Fruit fly (Drosophila melanogaster) whole organism, embryonic: ENCODE results near the gene CG5262.

Experiments used
- CG12155 ChIP-seq: fragments of 200-800 bp; sonication (Bioruptor generic); optimal IDR thresholded peaks from 3 replicates; lab custom pipeline; 2016; ENCODE audit warnings: missing biosample characterization, missing genetic modification characterization
- CG13123 ChIP-seq: fragments of 200-800 bp; sonication (Bioruptor generic); optimal IDR thresholded peaks from 2 replicates; lab custom pipeline; 2016; ENCODE audit warnings: missing biosample characterization, missing genetic modification characterization
- CG15696 ChIP-seq: fragments of 200-800 bp; sonication (Bioruptor generic); optimal IDR thresholded peaks from 2 replicates; lab custom pipeline; 2019; ENCODE audit warnings: missing biosample characterization, mild to moderate bottlenecking, missing genetic modification characterization, moderate library complexity
- CG16813 ChIP-seq: fragments of 200-800 bp; sonication (Bioruptor generic); IDR thresholded peaks from 3 replicates; pipeline ENCODE4 v1.3.6; 2022; ENCODE audit warnings: missing biosample characterization, missing genetic modification characterization; ENCODE audit not compliant: partially characterized antibody
- CG16815 ChIP-seq: fragments of 200-800 bp; sonication (Bioruptor generic); optimal IDR thresholded peaks from 3 replicates; lab custom pipeline; 2017; ENCODE audit warnings: missing biosample characterization, mild to moderate bottlenecking, missing genetic modification characterization
- CG17328 ChIP-seq: fragments of 200-800 bp; sonication (Bioruptor generic); IDR thresholded peaks from 2 replicates; pipeline ENCODE4 v1.3.6; 2022; ENCODE audit warnings: missing biosample characterization, missing genetic modification characterization
- CG17829 ChIP-seq: fragments of 200-800 bp; optimal IDR thresholded peaks from 2 replicates; lab custom pipeline; 2019; ENCODE audit warnings: missing biosample characterization, mild to moderate bottlenecking, missing genetic modification characterization, moderate library complexity
- CG2116 ChIP-seq: fragments of 200-800 bp; sonication (Bioruptor generic); optimal IDR thresholded peaks from 3 replicates; lab custom pipeline; 2018; ENCODE audit warnings: missing biosample characterization, mild to moderate bottlenecking, missing genetic modification characterization
- CG31441 ChIP-seq: fragments of 200-800 bp; sonication (Bioruptor generic); IDR thresholded peaks from 2 replicates; pipeline ENCODE4 v1.3.6; 2022; ENCODE audit warnings: missing biosample characterization, missing genetic modification characterization
- CG33213 ChIP-seq: fragments of 200-800 bp; sonication (Bioruptor generic); optimal IDR thresholded peaks from 3 replicates; lab custom pipeline; 2016; ENCODE audit warnings: missing biosample characterization, missing genetic modification characterization
- CG34422 ChIP-seq: fragments of 200-800 bp; sonication (Bioruptor generic); IDR thresholded peaks from 3 replicates; pipeline ENCODE4 v1.3.6; 2022; ENCODE audit warnings: missing biosample characterization, missing genetic modification characterization
- CG3726 ChIP-seq: fragments of 200-800 bp; sonication (Bioruptor generic); IDR thresholded peaks from 3 replicates; pipeline ENCODE4, ENCODE4 v1.3.6; 2022; ENCODE audit warnings: missing biosample characterization, missing genetic modification characterization
- CG4328 ChIP-seq: fragments of 200-800 bp; sonication (Bioruptor generic); optimal IDR thresholded peaks from 3 replicates; lab custom pipeline; 2017; ENCODE audit warnings: missing biosample characterization, missing genetic modification reagents, missing genetic modification characterization
- CG4424 ChIP-seq: fragments of 200-800 bp; sonication (Bioruptor generic); optimal IDR thresholded peaks from 3 replicates; lab custom pipeline; 2016; ENCODE audit warnings: missing biosample characterization, missing genetic modification characterization
- CG6654 ChIP-seq: fragments of 200-800 bp; sonication (Bioruptor generic); optimal IDR thresholded peaks from 2 replicates; lab custom pipeline; 2017; ENCODE audit warnings: missing biosample characterization, mild to moderate bottlenecking, missing genetic modification characterization
- CG6689 ChIP-seq: fragments of 200-800 bp; sonication (Bioruptor generic); IDR thresholded peaks from 2 replicates; pipeline ENCODE4 v1.3.6; 2022; ENCODE audit warnings: missing biosample characterization, missing genetic modification characterization
- CG7271 ChIP-seq: fragments of 200-800 bp; sonication (Bioruptor generic); optimal IDR thresholded peaks from 2 replicates; lab custom pipeline; 2018; ENCODE audit warnings: missing biosample characterization, mild to moderate bottlenecking, missing genetic modification characterization, moderate library complexity
- CG7839 ChIP-seq: fragments of 200-800 bp; sonication (Bioruptor generic); optimal IDR thresholded peaks from 3 replicates; lab custom pipeline; 2018; ENCODE audit warnings: missing biosample characterization, mild to moderate bottlenecking, missing genetic modification characterization, moderate library complexity
- CG8290 ChIP-seq, 3 experiments: fragments of 200-800 bp; sonication (Bioruptor generic); optimal IDR thresholded peaks; 2 replicates each; lab custom pipeline; 2016 to 2019; ENCODE audit warnings: missing biosample characterization in 3 of 3, missing genetic modification characterization in 3 of 3, mild to moderate bottlenecking in 2 of 3, moderate library complexity in 1 of 3
- CG8924 ChIP-seq: fragments of 200-800 bp; optimal IDR thresholded peaks from 3 replicates; lab custom pipeline; 2019; ENCODE audit warnings: missing biosample characterization, mild to moderate bottlenecking, missing genetic modification characterization, moderate library complexity
- CG9609 ChIP-seq: fragments of 200-800 bp; sonication (Bioruptor generic); optimal IDR thresholded peaks from 3 replicates; lab custom pipeline; 2016; ENCODE audit warnings: missing biosample characterization, missing genetic modification characterization
- CHES-1-like ChIP-seq: fragments of 200-800 bp; sonication (Bioruptor generic); optimal IDR thresholded peaks from 2 replicates; lab custom pipeline; 2016; ENCODE audit warnings: missing biosample characterization, missing genetic modification characterization
- Chrac-16 ChIP-seq: fragments of 200-800 bp; sonication (Bioruptor generic); optimal IDR thresholded peaks from 3 replicates; lab custom pipeline; 2016; ENCODE audit warnings: missing biosample characterization, missing genetic modification characterization
- D ChIP-seq, 2 experiments: fragments of 200-800 bp in 1 of 2; fragments of >200 bp in 1 of 2; sonication (Bioruptor generic) in 1 of 2; optimal IDR thresholded peaks; 2 replicates in 1 of 2; 3 replicates in 1 of 2; lab custom pipeline; 2017; ENCODE audit warnings: mild to moderate bottlenecking in 1 of 2, missing biosample characterization in 1 of 2, missing genetic modification characterization in 1 of 2, missing genetic modification reagents in 1 of 2
- Doc2 ChIP-seq: fragments of 200-800 bp; sonication (Bioruptor generic); IDR thresholded peaks from 2 replicates; pipeline ENCODE4 v1.3.6; 2022; ENCODE audit warnings: missing biosample characterization, missing genetic modification characterization
- H2.0 ChIP-seq: fragments of 200-800 bp; sonication (Bioruptor generic); IDR thresholded peaks from 2 replicates; pipeline ENCODE4 v1.3.6; 2022; ENCODE audit warnings: missing biosample characterization, missing genetic modification characterization
- HLHmδ ChIP-seq: fragments of 200-800 bp; sonication (Bioruptor generic); optimal IDR thresholded peaks from 2 replicates; lab custom pipeline; 2018; ENCODE audit warnings: missing biosample characterization, mild to moderate bottlenecking, missing genetic modification characterization, moderate library complexity
- Lim3 ChIP-seq: fragments of 200-800 bp; sonication (Bioruptor generic); IDR thresholded peaks from 2 replicates; pipeline ENCODE4 v1.3.6; 2022; ENCODE audit warnings: missing biosample characterization, missing genetic modification characterization
- Lpt ChIP-seq: fragments of >200 bp; optimal IDR thresholded peaks from 2 replicates; lab custom pipeline; 2018; ENCODE audit warnings: missing biosample characterization, missing genetic modification characterization
- Stat92E ChIP-seq, 3 experiments: fragments of >200 bp in 2 of 3; fragments of 200-800 bp in 1 of 3; sonication (Bioruptor generic) in 1 of 3; optimal IDR thresholded peaks; 2 replicates each; lab custom pipeline; 2017 to 2019; ENCODE audit warnings: missing biosample characterization in 3 of 3, missing genetic modification characterization in 3 of 3, mild to moderate bottlenecking in 1 of 3, moderate library complexity in 1 of 3
- bcd ChIP-seq: fragments of 200-800 bp; sonication (Bioruptor generic); optimal IDR thresholded peaks from 2 replicates; lab custom pipeline; 2017; ENCODE audit warnings: missing biosample characterization, mild to moderate bottlenecking, missing genetic modification characterization
- chif ChIP-seq, 2 experiments: fragments of 200-800 bp; sonication (Bioruptor generic); optimal IDR thresholded peaks; 3 replicates each; lab custom pipeline; 2016; ENCODE audit warnings: missing biosample characterization in 2 of 2, missing genetic modification characterization in 2 of 2
- da ChIP-seq: fragments of 200-800 bp; sonication (Bioruptor generic); optimal IDR thresholded peaks from 2 replicates; lab custom pipeline; 2016; ENCODE audit warnings: missing biosample characterization, missing genetic modification characterization
- eyg ChIP-seq: fragments of 200-800 bp; sonication (Bioruptor generic); optimal IDR thresholded peaks from 3 replicates; lab custom pipeline; 2016; ENCODE audit warnings: missing biosample characterization, missing genetic modification characterization
- fd3F ChIP-seq: fragments of 200-800 bp; sonication (Bioruptor generic); optimal IDR thresholded peaks from 2 replicates; lab custom pipeline; 2018; ENCODE audit warnings: missing biosample characterization, mild to moderate bottlenecking, missing genetic modification characterization, moderate library complexity
- fru ChIP-seq: fragments of >200 bp; optimal IDR thresholded peaks from 2 replicates; lab custom pipeline; 2017
- gce ChIP-seq: fragments of 200-800 bp; sonication (Bioruptor generic); IDR thresholded peaks from 3 replicates; pipeline ENCODE4 v1.3.6; 2022; ENCODE audit warnings: missing biosample characterization, missing genetic modification characterization
- ken ChIP-seq: fragments of 200-800 bp; sonication (Bioruptor generic); IDR thresholded peaks from 3 replicates; pipeline ENCODE4 v1.3.6; 2022; ENCODE audit warnings: missing biosample characterization, missing genetic modification characterization
- lab ChIP-seq: fragments of 200-800 bp; sonication (Bioruptor generic); optimal IDR thresholded peaks from 3 replicates; lab custom pipeline; 2017; ENCODE audit warnings: missing biosample characterization, missing genetic modification characterization, mild to moderate bottlenecking, moderate library complexity, missing genetic modification reagents
- lmd ChIP-seq: fragments of 200-800 bp; sonication (Bioruptor generic); IDR thresholded peaks from 2 replicates; pipeline ENCODE4 v1.3.6; 2022; ENCODE audit warnings: missing biosample characterization, missing genetic modification characterization
- nom ChIP-seq: fragments of 200-800 bp; sonication (Bioruptor generic); optimal IDR thresholded peaks from 2 replicates; lab custom pipeline; 2017; ENCODE audit warnings: missing biosample characterization, missing genetic modification characterization, mild to moderate bottlenecking, moderate library complexity, missing genetic modification reagents
- pb ChIP-seq: fragments of 200-800 bp; sonication (Bioruptor generic); optimal IDR thresholded peaks from 3 replicates; lab custom pipeline; 2016; ENCODE audit warnings: missing biosample characterization, missing genetic modification characterization
- pros ChIP-seq: fragments of 200-800 bp; sonication (Bioruptor generic); optimal IDR thresholded peaks from 3 replicates; lab custom pipeline; 2019; ENCODE audit warnings: missing biosample characterization, mild to moderate bottlenecking, missing genetic modification characterization, moderate library complexity
- pum ChIP-seq: fragments of 200-800 bp; sonication (Bioruptor generic); optimal IDR thresholded peaks from 2 replicates; lab custom pipeline; 2016; ENCODE audit warnings: missing biosample characterization, missing genetic modification characterization
- ro ChIP-seq: fragments of 200-800 bp; sonication (Bioruptor generic); IDR thresholded peaks from 2 replicates; pipeline ENCODE4 v1.3.6; 2022; ENCODE audit warnings: missing biosample characterization, missing genetic modification characterization
- stc ChIP-seq: fragments of 200-800 bp; sonication (Bioruptor generic); IDR thresholded peaks from 2 replicates; pipeline ENCODE4 v1.3.6; 2022; ENCODE audit warnings: missing biosample characterization, missing genetic modification characterization
- trem ChIP-seq: fragments of 200-800 bp; optimal IDR thresholded peaks from 3 replicates; lab custom pipeline; 2019; ENCODE audit warnings: missing biosample characterization, mild to moderate bottlenecking, missing genetic modification characterization, moderate library complexity
- usp ChIP-seq: fragments of >200 bp; optimal IDR thresholded peaks from 2 replicates; lab custom pipeline; 2017; ENCODE audit warnings: missing biosample characterization, missing genetic modification characterization
- vvl ChIP-seq: fragments of 200-800 bp; sonication (Bioruptor generic); IDR thresholded peaks from 2 replicates; pipeline ENCODE4 v1.3.6; 2022; ENCODE audit warnings: missing biosample characterization, missing genetic modification characterization

The CG5262 gene

dm6 chr3L:20402665-20403492 lies 27.4 kb downstream of the CG5262 start (continued):
- TF ChIP-seq CG3726 (GFP tag; lab: Robert Waterston, UW) = no peak
- peak; percentile 91 for TF ChIP-seq pros
- TF ChIP-seq lmd = peak; percentile 28; the same call in 1 of the 2 replicates
- TF ChIP-seq CG12155 (GFP tag; lab: Kevin White, UChicago) = no peak
- TF ChIP-seq da (GFP tag; lab: Kevin White, UChicago) = peak; percentile 90
- TF ChIP-seq CG6654 = no peak
- TF ChIP-seq CG2116 (GFP tag; lab: Kevin White, UChicago) = peak; percentile 66
- peak in 1 of 2 experiments; percentile 57 for TF ChIP-seq chif (GFP tag; optimal IDR thresholded peaks at IDR 0.05; lab: Kevin White, UChicago)
- TF ChIP-seq CG31441 = peak; percentile 56
- TF ChIP-seq Chrac-16 (GFP tag; lab: Kevin White, UChicago) = peak; percentile 5
- TF ChIP-seq CG16813 = no peak
- no peak for TF ChIP-seq Lim3 (GFP tag; lab: Robert Waterston, UW)
- TF ChIP-seq HLHmδ = no peak
- TF ChIP-seq Stat92E (GFP tag; optimal IDR thresholded peaks at IDR 0.05; lab: Kevin White, UChicago) = peak in 1 of 3 experiments; percentile 10
- no peak for TF ChIP-seq lab (GFP tag; lab: Kevin White, UChicago)
- TF ChIP-seq bcd (GFP tag; lab: Kevin White, UChicago) = no peak
- TF ChIP-seq CG13123 (GFP tag; lab: Kevin White, UChicago) = no peak
- TF ChIP-seq fru (lab: Kevin White, UChicago) = no peak
- peak; percentile 29 for TF ChIP-seq CG8290 (GFP tag; optimal IDR thresholded peaks at IDR 0.05; lab: Kevin White, UChicago)
- peak in 1 of 2 experiments; percentile 19 for TF ChIP-seq CG8290 (tag; optimal IDR thresholded peaks at IDR 0.05; lab: Kevin White, UChicago)
- TF ChIP-seq CG8924 = peak; percentile 56
- peak; percentile 80 for TF ChIP-seq CG7271 (tag; lab: Kevin White, UChicago)
- TF ChIP-seq CG17328 (GFP tag; lab: Robert Waterston, UW) = peak; percentile 49; the same call in 1 of the 2 replicates
- no peak for TF ChIP-seq CG33213 (GFP tag; lab: Kevin White, UChicago)
- peak; percentile 47 for TF ChIP-seq D (optimal IDR thresholded peaks at IDR 0.05; lab: Kevin White, UChicago)
- peak; percentile 8 for TF ChIP-seq D (GFP tag; optimal IDR thresholded peaks at IDR 0.05; lab: Kevin White, UChicago)
- TF ChIP-seq nom (GFP tag; lab: Kevin White, UChicago) = peak; percentile 80
- no peak for TF ChIP-seq usp (GFP tag; lab: Kevin White, UChicago)
- TF ChIP-seq pum (GFP tag; lab: Kevin White, UChicago) = peak; percentile 8
- TF ChIP-seq CG16815 (GFP tag; lab: Kevin White, UChicago) = peak; percentile 50
- TF ChIP-seq CG17829 (tag; lab: Kevin White, UChicago) = peak; percentile 66
- peak; percentile 95 for TF ChIP-seq CG15696
- no peak for TF ChIP-seq CG4328 (GFP tag; lab: Kevin White, UChicago)
- no peak for TF ChIP-seq vvl (GFP tag; lab: Robert Waterston, UW)
- TF ChIP-seq pb (GFP tag; lab: Kevin White, UChicago) = no peak
- TF ChIP-seq CHES-1-like (GFP tag; lab: Kevin White, UChicago) = peak; percentile 12
- TF ChIP-seq CG7839 = peak; percentile 43
- no peak for TF ChIP-seq stc (GFP tag; lab: Robert Waterston, UW)
- TF ChIP-seq gce = no peak
- no peak for TF ChIP-seq fd3F (GFP tag; lab: Kevin White, UChicago)
- TF ChIP-seq CG6689 = peak; percentile 31; the same call in 1 of the 2 replicates
- TF ChIP-seq ken (GFP tag; lab: Robert Waterston, UW) = 0 out of 3 replicates have a peak, but pooled peaks have one; percentile 13
- peak; percentile 65 for TF ChIP-seq trem (tag; lab: Kevin White, UChicago)
- no peak for TF ChIP-seq CG9609 (GFP tag; lab: Kevin White, UChicago)
- TF ChIP-seq Doc2 = no peak
- no peak for TF ChIP-seq eyg (GFP tag; lab: Kevin White, UChicago)
- no peak for TF ChIP-seq ro
- no peak for TF ChIP-seq CG34422 (GFP tag; lab: Robert Waterston, UW)
- TF ChIP-seq H2.0 (GFP tag; lab: Robert Waterston, UW) = no peak
- peak; percentile 25 for TF ChIP-seq CG4424 (GFP tag; lab: Kevin White, UChicago)
- TF ChIP-seq Lpt = no peak
